Worm (Caenorhabditis elegans) whole organism, L3 larva: Measurements from ENCODE around the gene B0563.7.

ENCODE experiments used
- aly-2 ChIP-seq: fragments of 150-350 bp; optimal IDR thresholded peaks from 2 replicates; lab custom pipeline; 2014; ENCODE audit warnings: missing biosample characterization, missing genetic modification characterization
- ceh-82 ChIP-seq: fragments of 150-350 bp; optimal IDR thresholded peaks from 2 replicates; lab custom pipeline; 2014; ENCODE audit warnings: missing biosample characterization, missing genetic modification characterization
- hmg-11 ChIP-seq: sonication (generic microtip); optimal IDR thresholded peaks from 2 replicates; lab custom pipeline; 2016; ENCODE audit warnings: missing genetic modification characterization, missing compliant biosample characterization
- nhr-11 ChIP-seq: fragments of 150-350 bp; optimal IDR thresholded peaks from 2 replicates; lab custom pipeline; 2014; ENCODE audit warnings: missing biosample characterization, missing genetic modification characterization
- zag-1 ChIP-seq: fragments of 150-350 bp; optimal IDR thresholded peaks from 2 replicates; lab custom pipeline; 2014; ENCODE audit warnings: missing biosample characterization, missing genetic modification characterization
- ztf-4 ChIP-seq: fragments of 150-350 bp; optimal IDR thresholded peaks from 2 replicates; lab custom pipeline; 2014; ENCODE audit warnings: missing biosample characterization, missing genetic modification characterization

ce11 chrX:9117541-9117940, 36.6 kb downstream of the B0563.7 start:
- TF ChIP-seq hmg-11 (tag; lab: Kevin White, UChicago) = no peak
- TF ChIP-seq aly-2 (tag; lab: Kevin White, UChicago) = no peak
- no peak for TF ChIP-seq ztf-4 (tag; lab: Kevin White, UChicago)
- TF ChIP-seq nhr-11 (tag; lab: Kevin White, UChicago) = no peak
- TF ChIP-seq ceh-82 (tag; lab: Kevin White, UChicago) = no peak
- no peak for TF ChIP-seq zag-1 (tag; lab: Kevin White, UChicago)
